Worm (Caenorhabditis elegans) whole organism, L1 larva: ENCODE measurements around the gene dhcr-7.

Source experiments
- egl-13 ChIP-seq: sonication (generic microtip); optimal IDR thresholded peaks from 2 replicates; lab custom pipeline; 2016; ENCODE audit warnings: missing genotype, missing genetic modification reagents, missing genetic modification characterization, missing compliant biosample characterization
- elt-3 ChIP-seq, 6 experiments: fragments of 150-350 bp in 1 of 6; sonication (generic microtip); optimal IDR thresholded peaks; 2 replicates each; lab custom pipeline; 2017 to 2018; ENCODE audit warnings: missing biosample characterization in 6 of 6, missing genetic modification characterization in 6 of 6, inconsistent platforms in 1 of 6
- fos-1 ChIP-seq: fragments of 150-350 bp; optimal IDR thresholded peaks from 2 replicates; lab custom pipeline; 2014; ENCODE audit warnings: missing biosample characterization, missing genetic modification characterization
- lin-15B ChIP-seq: fragments of 150-350 bp; sonication (generic microtip); optimal IDR thresholded peaks from 3 replicates; lab custom pipeline; 2014; ENCODE audit warnings: missing biosample characterization, missing genetic modification characterization
- nhr-77 ChIP-seq: fragments of 150-350 bp; optimal IDR thresholded peaks from 2 replicates; lab custom pipeline; 2014; ENCODE audit warnings: missing biosample characterization, missing genetic modification characterization
- pqm-1 ChIP-seq: sonication (generic microtip); optimal IDR thresholded peaks from 3 replicates; lab custom pipeline; 2017; ENCODE audit warnings: missing biosample characterization, missing genetic modification characterization
- zag-1 ChIP-seq: fragments of 150-350 bp; optimal IDR thresholded peaks from 2 replicates; lab custom pipeline; 2014; ENCODE audit warnings: missing biosample characterization, missing genetic modification characterization

ce11 chrV:20506542-20506941 lies 21.4 kb upstream of the dhcr-7 start:
- TF ChIP-seq pqm-1 (tag; lab: Kevin White, UChicago) (no peak), fos-1 (tag; lab: Kevin White, UChicago) (no peak), lin-15B (tag; lab: Kevin White, UChicago) (no peak), nhr-77 (no peak), zag-1 (tag; lab: Kevin White, UChicago) (no peak), egl-13 (tag; lab: Kevin White, UChicago) (no peak), elt-3 (tag; optimal IDR thresholded peaks at IDR 0.05; lab: Kevin White, UChicago) (no peak)
